Worm (Caenorhabditis elegans): Measurements from ENCODE around the gene atx-2.
A peak's percentile ranks its signal among the peaks of the same experiment; 100 is the strongest.

The atx-2 gene

ce11 chrIII:10421680-10422079 lies 39.5 kb upstream of the atx-2 start:
- TF ChIP-seq fkh-10 (GFP tag; optimal IDR thresholded peaks at IDR 0.05) (no peak), madf-5 (GFP tag; IDR thresholded peaks at IDR 0.05) (no peak), ceh-82 (tag; optimal IDR thresholded peaks at IDR 0.05) (no peak), ztf-11 (tag; optimal IDR thresholded peaks at IDR 0.05) (no peak), tag-97 (GFP tag; IDR thresholded peaks at IDR 0.05) (no peak), ceh-28 (tag; optimal IDR thresholded peaks at IDR 0.05) (no peak), ceh-20 (GFP tag; IDR thresholded peaks at IDR 0.05) (no peak), F10B5.3 (tag; optimal IDR thresholded peaks at IDR 0.05) (no peak)

- TF ChIP-seq nhr-41 (GFP tag; IDR thresholded peaks at IDR 0.05) = no peak
- TF ChIP-seq set-16 (GFP tag; IDR thresholded peaks at IDR 0.05) = no peak
- TF ChIP-seq lsy-2 (tag; optimal IDR thresholded peaks at IDR 0.05) = no peak
- TF ChIP-seq ceh-44 (GFP tag; IDR thresholded peaks at IDR 0.05) = no peak
Measured at ce11 chrIII:10423906-10424305, 37.3 kb upstream of the atx-2 start, which contains the start of gene M03C11.6. TSS of gene M03C11.6 (minus strand) at chrIII:10424006.

ce11 chrIII:10427882-10428281 lies 33.3 kb upstream of the atx-2 start, which contains the start of gene prp-3:
TSS of gene prp-3 (minus strand) at chrIII:10427982.
- TF ChIP-seq mdt-29 (GFP tag; IDR thresholded peaks at IDR 0.05) (no peak), F37D6.2 (tag; optimal IDR thresholded peaks at IDR 0.05) (no peak), nhr-102 (tag; optimal IDR thresholded peaks at IDR 0.05) (no peak), nhr-42 (GFP tag; IDR thresholded peaks at IDR 0.05) (no peak), nhr-25 (tag; optimal IDR thresholded peaks at IDR 0.05; ENCODE audit: borderline replicate concordance, insufficient read depth) (no peak), nhr-41 (GFP tag; IDR thresholded peaks at IDR 0.05) (no peak), php-3 (GFP tag; IDR thresholded peaks at IDR 0.05) (no peak), egl-43 (GFP tag; IDR thresholded peaks at IDR 0.05) (no peak), lin-1 (GFP tag; IDR thresholded peaks at IDR 0.05) (no peak), lin-13 (GFP tag; optimal IDR thresholded peaks at IDR 0.05) (no peak), nhr-11 (tag; optimal IDR thresholded peaks at IDR 0.05) (no peak), Y5F2A.4 (GFP tag; optimal IDR thresholded peaks at IDR 0.05) (no peak), Y105C5A.15 (GFP tag; IDR thresholded peaks at IDR 0.05) (no peak), T26A8.4 (GFP tag; IDR thresholded peaks at IDR 0.05) (no peak)

ce11 chrIII:10432104-10432503 lies 29.1 kb upstream of the atx-2 start:
- peak; percentile 52; the same call in 1 of the 2 replicates for TF ChIP-seq ceh-44 (GFP tag; IDR thresholded peaks at IDR 0.05)
- TF ChIP-seq rbr-2 (tag; optimal IDR thresholded peaks at IDR 0.05) = peak; percentile 13
- TF ChIP-seq skn-1 (tag; optimal IDR thresholded peaks at IDR 0.05) = no peak
- no peak for TF ChIP-seq arid-1 (GFP tag; conservative IDR thresholded peaks at IDR 0.05)
- TF ChIP-seq lsy-2 (tag; optimal IDR thresholded peaks at IDR 0.05) = peak in 1 of 2 experiments; percentile 20
- 0 out of 2 replicates have a peak, but pooled peaks have one; percentile 66 for TF ChIP-seq egl-43 (GFP tag; IDR thresholded peaks at IDR 0.05)
- no peak for TF ChIP-seq zfp-2 (tag; optimal IDR thresholded peaks at IDR 0.05)
- 0 out of 2 replicates have a peak, but pooled peaks have one; percentile 28 for TF ChIP-seq dmd-9 (GFP tag; IDR thresholded peaks at IDR 0.05)
- TF ChIP-seq lir-3 (tag; optimal IDR thresholded peaks at IDR 0.05) = no peak
- peak in 1 of 2 experiments; percentile 18 for TF ChIP-seq unc-62 (GFP tag; optimal IDR thresholded peaks at IDR 0.05 in 1 of 2)
- no peak for TF ChIP-seq unc-62 (tag; optimal IDR thresholded peaks at IDR 0.05)
- TF ChIP-seq nhr-11 (tag; optimal IDR thresholded peaks at IDR 0.05) = peak; percentile 41
- no peak for TF ChIP-seq T20F7.1 (GFP tag; optimal IDR thresholded peaks at IDR 0.05)
- no peak for TF ChIP-seq daf-16 (GFP tag; optimal IDR thresholded peaks at IDR 0.05)
- TF ChIP-seq daf-16 (tag; optimal IDR thresholded peaks at IDR 0.05) = peak; percentile 18
